Worm (Caenorhabditis elegans): ENCODE data around the gene his-39.

DNA sequence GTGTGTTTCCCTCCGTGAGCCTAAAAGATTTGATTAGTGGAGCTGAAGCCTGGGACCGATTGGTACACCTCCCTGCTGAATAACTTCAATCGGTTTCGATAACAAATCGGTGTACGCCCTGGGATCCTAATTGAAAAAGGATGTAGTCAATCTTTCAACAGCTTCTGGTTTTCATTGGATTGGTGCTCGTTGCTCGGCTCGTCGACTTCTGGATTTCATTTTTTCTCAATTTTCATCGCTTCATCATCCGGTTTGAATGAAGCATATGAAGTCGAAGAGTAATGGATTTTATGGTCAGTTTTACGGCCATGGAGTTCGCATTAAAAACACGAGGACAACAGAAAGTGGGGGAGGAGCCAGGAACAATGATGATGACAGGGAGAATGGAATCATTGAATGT lies 19.6 kb downstream of the his-39 start:
- TF ChIP-seq unc-62 (GFP tag; optimal IDR thresholded peaks at IDR 0.05) (no peak), skn-1 (tag; optimal IDR thresholded peaks at IDR 0.05) (no peak), lsy-2 (tag; optimal IDR thresholded peaks at IDR 0.05) (no peak), ama-1 (optimal IDR thresholded peaks at IDR 0.05) (no peak), snpc-4 (tag; optimal IDR thresholded peaks at IDR 0.05) (no peak), ceh-16 (tag; optimal IDR thresholded peaks at IDR 0.05) (no peak), egl-27 (tag; optimal IDR thresholded peaks at IDR 0.05) (no peak), lin-11 (tag; optimal IDR thresholded peaks at IDR 0.05) (no peak)

All from whole organism, L2 larva.